Fruit fly (Drosophila melanogaster) whole organism: ENCODE results near the gene sna.

Experiments used
- CG8478 ChIP-seq: fragments of >200 bp; optimal IDR thresholded peaks from 2 replicates; lab custom pipeline; 2018; ENCODE audit warnings: inconsistent platforms
- Dll ChIP-seq: fragments of >200 bp; optimal IDR thresholded peaks from 2 replicates; lab custom pipeline; 2017
- EcR ChIP-seq, 2 experiments: fragments of >200 bp; optimal IDR thresholded peaks; 2 replicates each; lab custom pipeline; 2017; ENCODE audit warnings: missing biosample characterization in 2 of 2, missing genetic modification characterization in 2 of 2, missing genetic modification reagents in 2 of 2
- pan ChIP-seq: fragments of >200 bp; optimal IDR thresholded peaks from 2 replicates; lab custom pipeline; 2017
- psq ChIP-seq: fragments of >200 bp; optimal IDR thresholded peaks from 2 replicates; lab custom pipeline; 2017
- usp ChIP-seq: fragments of >200 bp; optimal IDR thresholded peaks from 2 replicates; lab custom pipeline; 2017; ENCODE audit warnings: missing biosample characterization, missing genetic modification characterization, mixed read lengths

The sna gene

dm6 chr2L:15486525-15487128 is 8.6 kb upstream of the sna start:
- TF ChIP-seq EcR (GFP tag; optimal IDR thresholded peaks at IDR 0.05; lab: Kevin White, UChicago) (no peak), CG8478 (lab: Kevin White, UChicago) (no peak), usp (GFP tag; lab: Kevin White, UChicago) (no peak), psq (lab: Kevin White, UChicago) (no peak), pan (no peak), Dll (lab: Kevin White, UChicago) (no peak)

dm6 chr2L:15485626-15486486 is 7.8 kb upstream of the sna start:
- TF ChIP-seq CG8478 (lab: Kevin White, UChicago), result no peak
- TF ChIP-seq psq (lab: Kevin White, UChicago), result no peak
- no peak for TF ChIP-seq EcR (GFP tag; optimal IDR thresholded peaks at IDR 0.05; lab: Kevin White, UChicago)
- TF ChIP-seq usp (GFP tag; lab: Kevin White, UChicago), result no peak
- TF ChIP-seq pan, result no peak
- TF ChIP-seq Dll (lab: Kevin White, UChicago), result no peak

- TF ChIP-seq Dll (lab: Kevin White, UChicago) (no peak), pan (no peak), CG8478 (lab: Kevin White, UChicago) (no peak), EcR (GFP tag; optimal IDR thresholded peaks at IDR 0.05; lab: Kevin White, UChicago) (no peak)
Measured at dm6 chr2L:15484429-15484828, 6.4 kb upstream of the sna start, which contains the start of gene Tim17b2. Tim17b2 (plus strand) TSS chr2L:15484729.

DNA sequence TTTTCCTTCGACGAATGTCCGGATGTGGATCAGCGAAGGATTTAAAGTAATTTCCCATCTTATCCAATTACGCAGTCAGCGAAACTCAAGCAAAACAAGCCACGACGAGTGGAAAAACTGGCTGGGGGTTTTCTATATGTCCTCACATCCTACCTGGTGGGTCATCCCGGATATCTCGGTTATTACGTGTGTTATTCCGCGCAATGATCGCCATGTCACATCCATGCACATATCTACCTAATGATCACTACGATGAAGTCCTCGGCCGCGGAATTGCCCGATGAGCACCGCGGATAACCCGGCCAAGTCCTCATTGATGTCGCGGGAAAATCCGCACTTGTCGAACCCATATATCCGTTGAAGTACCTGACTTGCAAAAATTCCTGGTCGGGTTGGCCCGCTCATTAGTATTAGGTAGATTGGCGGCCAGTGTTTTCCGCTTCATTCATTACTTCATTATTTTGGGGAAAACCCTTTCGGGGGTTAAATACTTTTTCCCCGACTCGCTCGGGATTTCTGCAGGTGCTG is 1.7 kb upstream of the sna start:
- TF ChIP-seq psq (lab: Kevin White, UChicago) (no peak), pan (no peak), CG8478 (lab: Kevin White, UChicago) (no peak), usp (GFP tag; lab: Kevin White, UChicago) (no peak), EcR (GFP tag; optimal IDR thresholded peaks at IDR 0.05; lab: Kevin White, UChicago) (no peak), Dll (lab: Kevin White, UChicago) (no peak)

DNA sequence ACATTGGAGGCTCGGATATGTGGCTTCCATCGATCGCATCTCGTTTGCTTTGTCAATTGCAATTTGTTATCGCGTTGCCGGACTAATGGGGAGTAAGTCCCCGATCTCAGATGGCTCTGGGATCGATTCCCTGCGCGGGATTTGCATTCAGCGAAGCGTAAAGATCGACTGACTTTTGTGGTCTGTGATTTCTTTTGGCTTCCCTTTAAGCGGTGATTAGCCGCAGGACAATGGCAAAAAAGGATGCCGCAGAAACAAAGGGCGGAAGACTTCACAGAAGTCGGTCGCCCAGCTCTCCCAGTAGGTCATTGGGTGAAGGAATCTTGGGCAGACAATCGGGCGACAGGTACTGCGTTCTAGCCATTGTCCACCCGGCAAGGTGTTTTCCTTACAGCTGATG is 3.1 kb downstream of the sna start:
- TF ChIP-seq psq (lab: Kevin White, UChicago) (no peak), Dll (lab: Kevin White, UChicago) (no peak), usp (GFP tag; lab: Kevin White, UChicago) (no peak), CG8478 (lab: Kevin White, UChicago) (no peak), EcR (GFP tag; optimal IDR thresholded peaks at IDR 0.05; lab: Kevin White, UChicago) (no peak), pan (no peak)

DNA sequence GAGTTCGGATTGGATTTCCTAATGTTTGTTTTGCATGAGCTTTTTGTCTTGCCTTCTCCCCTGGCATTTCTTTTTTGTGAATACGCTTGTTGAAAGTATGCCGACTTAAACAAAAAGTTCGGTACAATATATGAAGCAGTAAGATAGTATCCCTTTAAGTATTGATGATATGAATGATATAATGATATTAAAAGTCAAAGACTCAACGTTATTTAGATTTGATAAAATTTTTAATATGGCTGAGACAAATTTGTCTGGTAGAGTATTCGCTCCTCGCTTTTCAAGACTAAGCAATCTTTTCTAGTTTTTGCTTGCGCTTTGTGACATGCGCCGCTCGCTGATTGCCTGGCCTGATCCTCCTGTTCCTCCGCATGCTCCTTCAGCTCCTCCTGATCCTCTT is 3.7 kb downstream of the sna start:
- TF ChIP-seq EcR (GFP tag; optimal IDR thresholded peaks at IDR 0.05; lab: Kevin White, UChicago) (no peak), usp (GFP tag; lab: Kevin White, UChicago) (no peak), psq (lab: Kevin White, UChicago) (no peak), pan (no peak), CG8478 (lab: Kevin White, UChicago) (no peak), Dll (lab: Kevin White, UChicago) (no peak)

DNA sequence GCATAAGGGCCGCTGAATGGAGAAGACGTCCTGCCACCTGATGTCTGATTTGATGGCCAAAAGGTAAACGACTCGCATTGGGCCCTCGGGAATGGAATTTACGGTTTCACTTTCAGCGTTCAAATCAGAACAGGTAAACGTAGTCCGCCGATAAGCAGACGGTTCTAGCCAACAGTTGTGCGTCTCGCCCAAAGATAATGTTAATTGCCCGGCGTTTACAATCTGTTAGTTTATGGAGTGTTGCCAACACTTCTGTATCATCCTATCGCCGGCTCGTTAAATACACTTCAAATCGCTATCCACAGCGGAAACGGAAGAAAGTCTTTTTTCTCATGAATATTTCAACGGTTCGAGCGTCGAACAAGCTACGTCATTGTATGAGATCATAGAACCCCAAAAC is 6.5 kb downstream of the sna start:
- TF ChIP-seq pan, result no peak
- TF ChIP-seq Dll (lab: Kevin White, UChicago), result no peak
- TF ChIP-seq usp (GFP tag; lab: Kevin White, UChicago), result no peak
- no peak for TF ChIP-seq psq (lab: Kevin White, UChicago)
- no peak for TF ChIP-seq CG8478 (lab: Kevin White, UChicago)
- TF ChIP-seq EcR (GFP tag; optimal IDR thresholded peaks at IDR 0.05; lab: Kevin White, UChicago), result no peak

DNA sequence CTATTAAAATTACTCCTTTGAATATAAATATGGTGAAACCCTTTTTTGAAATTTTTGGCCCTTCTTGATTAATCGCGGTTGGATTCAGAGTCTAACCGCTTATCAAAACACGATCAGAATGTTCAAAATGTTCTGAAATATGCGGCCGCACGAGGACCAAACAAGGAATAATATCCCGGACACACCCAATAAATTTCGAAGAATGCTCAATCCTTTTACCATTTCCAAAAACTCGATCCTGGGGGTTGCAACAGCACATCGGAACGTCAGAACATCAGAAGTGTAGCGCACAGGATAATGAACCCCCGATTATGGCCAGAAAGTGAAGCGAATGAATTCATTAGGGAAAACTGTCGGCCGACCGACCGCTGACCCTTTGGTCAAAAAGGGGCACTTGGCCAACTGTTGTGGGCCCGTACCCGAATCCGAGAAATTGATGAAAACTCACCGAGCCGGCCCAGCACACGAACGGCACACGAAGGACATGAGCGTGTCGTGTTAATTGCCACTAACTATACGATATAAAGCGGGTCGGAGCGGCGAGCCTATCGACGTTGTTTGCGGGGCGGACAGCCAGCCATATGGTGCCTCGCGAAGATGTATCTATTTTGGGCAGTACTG is 7.4 kb downstream of the sna start:
- TF ChIP-seq usp (GFP tag; lab: Kevin White, UChicago) (no peak), Dll (lab: Kevin White, UChicago) (no peak), EcR (GFP tag; optimal IDR thresholded peaks at IDR 0.05; lab: Kevin White, UChicago) (no peak), psq (lab: Kevin White, UChicago) (no peak), pan (no peak), CG8478 (lab: Kevin White, UChicago) (no peak)

DNA sequence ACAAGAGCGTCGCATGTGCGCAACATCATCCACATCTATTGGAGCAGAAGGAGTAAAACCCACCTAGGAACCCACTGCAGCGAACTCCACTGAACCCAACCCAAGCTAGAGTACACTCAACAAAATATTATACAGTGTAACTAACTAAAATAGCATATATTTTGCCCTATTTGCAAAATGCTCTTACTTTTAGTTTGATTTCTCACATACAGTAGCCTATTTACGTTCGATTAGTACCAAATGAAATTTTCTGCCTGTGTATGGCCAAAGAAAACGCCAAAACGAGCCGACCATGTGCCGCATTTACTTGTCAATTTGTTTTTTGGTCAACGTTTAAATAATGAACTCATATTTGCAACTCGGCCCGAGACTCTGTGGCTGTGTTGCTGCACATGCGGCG is 9.3 kb downstream of the sna start:
- TF ChIP-seq psq (lab: Kevin White, UChicago), result no peak
- no peak for TF ChIP-seq EcR (GFP tag; optimal IDR thresholded peaks at IDR 0.05; lab: Kevin White, UChicago)
- TF ChIP-seq usp (GFP tag; lab: Kevin White, UChicago), result no peak
- no peak for TF ChIP-seq Dll (lab: Kevin White, UChicago)
- no peak for TF ChIP-seq pan
- TF ChIP-seq CG8478 (lab: Kevin White, UChicago), result no peak

DNA sequence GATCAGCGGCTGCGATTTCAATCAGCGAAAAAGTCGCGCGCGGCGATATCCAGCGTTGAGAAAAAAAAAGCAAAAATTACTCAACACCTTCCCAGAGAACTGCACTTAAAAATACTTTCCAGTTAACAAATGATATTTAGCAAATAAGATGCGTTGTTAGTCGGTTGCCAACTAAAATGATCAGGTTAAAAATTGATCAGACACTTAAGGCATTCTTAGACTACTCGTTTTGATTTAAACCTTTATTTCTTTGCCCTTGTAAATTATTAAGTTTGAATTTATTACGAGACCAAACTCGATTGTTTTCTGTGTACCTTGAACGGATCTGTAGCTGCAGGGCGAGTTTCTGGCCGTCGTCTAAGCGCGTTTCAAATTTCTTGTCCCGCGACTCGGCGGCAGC is 12.1 kb downstream of the sna start:
- TF ChIP-seq Dll (lab: Kevin White, UChicago) (no peak), EcR (GFP tag; optimal IDR thresholded peaks at IDR 0.05; lab: Kevin White, UChicago) (no peak), usp (GFP tag; lab: Kevin White, UChicago) (no peak), psq (lab: Kevin White, UChicago) (no peak), pan (no peak), CG8478 (lab: Kevin White, UChicago) (no peak)

- TF ChIP-seq psq (lab: Kevin White, UChicago) (no peak), usp (GFP tag; lab: Kevin White, UChicago) (no peak), Dll (lab: Kevin White, UChicago) (no peak), pan (no peak), CG8478 (lab: Kevin White, UChicago) (no peak), EcR (GFP tag; optimal IDR thresholded peaks at IDR 0.05; lab: Kevin White, UChicago) (no peak)
Measured at dm6 chr2L:15465121-15465520, 12.9 kb downstream of the sna start.
